Fruit fly (Drosophila melanogaster) Kc167 (cell line): ENCODE results near the gene xit.

Source experiments
- h ChIP-seq: fragments of >200 bp; optimal IDR thresholded peaks from 3 replicates; lab custom pipeline; 2018; ENCODE audit warnings: missing external identifiers
- psq ChIP-seq: fragments of >200 bp; optimal IDR thresholded peaks from 2 replicates; lab custom pipeline; 2017; ENCODE audit warnings: missing external identifiers
- ttk ChIP-seq: sonication (Bioruptor generic); optimal IDR thresholded peaks from 2 replicates; lab custom pipeline; 2017; ENCODE audit warnings: missing external identifiers

DNA sequence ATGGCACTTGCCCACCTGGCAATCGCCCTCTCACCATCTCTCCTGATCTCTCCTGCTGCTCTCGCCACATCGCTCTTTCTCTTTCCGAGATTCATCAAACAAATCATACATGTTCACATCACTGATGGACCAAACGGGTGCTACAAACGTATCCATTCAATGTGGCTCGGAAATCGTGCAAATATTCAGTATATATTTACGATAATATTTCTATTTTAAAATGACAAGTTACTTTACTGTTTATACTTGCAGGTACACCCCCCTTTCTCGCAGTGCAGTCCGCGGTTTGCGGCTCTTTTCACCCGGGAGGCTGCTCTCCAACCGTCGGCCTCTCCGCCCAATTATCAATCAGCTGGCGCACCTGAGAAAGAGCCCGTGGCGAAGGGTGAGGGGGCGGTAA is 29.3 kb upstream of the xit start:
- TF ChIP-seq h (lab: Kevin White, UChicago): no peak
- no peak for TF ChIP-seq psq
- TF ChIP-seq ttk (lab: Kevin White, UChicago): no peak
